Worm (Caenorhabditis elegans): ENCODE data around the gene K01A2.10.

K01A2.10 gene

ce11 chrII:323048-323776, at the start of gene K01A2.10:
TSS of gene K01A2.10 (minus strand) at chrII:323098.
- TF ChIP-seq sma-3 (GFP tag; optimal IDR thresholded peaks at IDR 0.05) (no peak), nhr-25 (tag; optimal IDR thresholded peaks at IDR 0.05) (peak; percentile 26), alr-1 (tag; optimal IDR thresholded peaks at IDR 0.05) (no peak), unc-62 (GFP tag; optimal IDR thresholded peaks at IDR 0.05) (no peak), nhr-11 (tag; optimal IDR thresholded peaks at IDR 0.05) (no peak), unc-55 (GFP tag; optimal IDR thresholded peaks at IDR 0.05) (peak; percentile 94), C34F6.9 (tag; optimal IDR thresholded peaks at IDR 0.05) (peak; percentile 78), lin-13 (GFP tag; optimal IDR thresholded peaks at IDR 0.05) (peak; percentile 30), fos-1 (tag; optimal IDR thresholded peaks at IDR 0.05) (peak; percentile 42), mab-5 (tag; optimal IDR thresholded peaks at IDR 0.05) (peak; percentile 36), R02D3.7 (tag; optimal IDR thresholded peaks at IDR 0.05) (no peak), F13H6.1 (tag; optimal IDR thresholded peaks at IDR 0.05) (peak; percentile 32), sma-9 (GFP tag; optimal IDR thresholded peaks at IDR 0.05) (peak; percentile 38), sma-9 (tag; optimal IDR thresholded peaks at IDR 0.05) (no peak), zag-1 (tag; optimal IDR thresholded peaks at IDR 0.05) (peak; percentile 73), nhr-129 (tag; optimal IDR thresholded peaks at IDR 0.05) (peak; percentile 88), nhr-23 (tag; optimal IDR thresholded peaks at IDR 0.05) (no peak), lin-11 (tag; optimal IDR thresholded peaks at IDR 0.05) (peak; percentile 29), mbf-1 (tag; optimal IDR thresholded peaks at IDR 0.05) (no peak), sem-4 (tag; optimal IDR thresholded peaks at IDR 0.05) (peak; percentile 68), elt-1 (tag; optimal IDR thresholded peaks at IDR 0.05) (no peak), ztf-4 (tag; optimal IDR thresholded peaks at IDR 0.05) (peak; percentile 14), egl-27 (tag; optimal IDR thresholded peaks at IDR 0.05) (peak; percentile 68), nhr-237 (tag; optimal IDR thresholded peaks at IDR 0.05) (no peak), ZK546.5 (tag; optimal IDR thresholded peaks at IDR 0.05) (no peak), Y55F3AM.14 (GFP tag; optimal IDR thresholded peaks at IDR 0.05) (no peak), elt-3 (tag; optimal IDR thresholded peaks at IDR 0.05) (no peak), ztf-1 (GFP tag; conservative IDR thresholded peaks at IDR 0.05) (no peak), nhr-21 (tag; optimal IDR thresholded peaks at IDR 0.05) (no peak), crh-2 (tag; optimal IDR thresholded peaks at IDR 0.05) (peak; percentile 46), nhr-6 (tag; optimal IDR thresholded peaks at IDR 0.05) (peak; percentile 26), lsy-2 (tag; optimal IDR thresholded peaks at IDR 0.05) (peak in 1 of 2 experiments; percentile 59)

- TF ChIP-seq unc-39 (tag; optimal IDR thresholded peaks at IDR 0.05) (no peak), ztf-11 (tag; optimal IDR thresholded peaks at IDR 0.05) (no peak), fos-1 (tag; optimal IDR thresholded peaks at IDR 0.05) (no peak), elt-1 (tag; optimal IDR thresholded peaks at IDR 0.05) (no peak), nhr-12 (tag; optimal IDR thresholded peaks at IDR 0.05) (no peak), ztf-1 (GFP tag; conservative IDR thresholded peaks at IDR 0.05) (no peak), nhr-23 (tag; optimal IDR thresholded peaks at IDR 0.05) (no peak), sma-3 (GFP tag; optimal IDR thresholded peaks at IDR 0.05) (no peak), lin-11 (tag; optimal IDR thresholded peaks at IDR 0.05) (no peak), nhr-6 (tag; optimal IDR thresholded peaks at IDR 0.05) (no peak), sma-9 (GFP tag; optimal IDR thresholded peaks at IDR 0.05) (no peak), sma-9 (tag; optimal IDR thresholded peaks at IDR 0.05) (no peak), skn-1 (tag; optimal IDR thresholded peaks at IDR 0.05) (no peak), crh-2 (tag; optimal IDR thresholded peaks at IDR 0.05) (no peak)
These were observed 49.3 kb upstream of the K01A2.10 start for ce11 chrII:372235-372634.

- TF ChIP-seq sma-9 (GFP tag; optimal IDR thresholded peaks at IDR 0.05): no peak
- TF ChIP-seq sma-9 (tag; optimal IDR thresholded peaks at IDR 0.05): no peak
These were observed 48.7 kb upstream of the K01A2.10 start for ce11 chrII:371549-371948.

- TF ChIP-seq nhr-12 (tag; optimal IDR thresholded peaks at IDR 0.05) (no peak), F13H6.1 (tag; optimal IDR thresholded peaks at IDR 0.05) (no peak), nhr-237 (tag; optimal IDR thresholded peaks at IDR 0.05) (no peak), mdl-1 (tag; optimal IDR thresholded peaks at IDR 0.05) (no peak), C34F6.9 (tag; optimal IDR thresholded peaks at IDR 0.05) (no peak), lin-11 (tag; optimal IDR thresholded peaks at IDR 0.05) (no peak), nhr-23 (tag; optimal IDR thresholded peaks at IDR 0.05) (no peak), elt-1 (tag; optimal IDR thresholded peaks at IDR 0.05) (no peak), fos-1 (tag; optimal IDR thresholded peaks at IDR 0.05) (no peak), blmp-1 (tag; optimal IDR thresholded peaks at IDR 0.05; ENCODE audit: insufficient read depth) (no peak), R02D3.7 (tag; optimal IDR thresholded peaks at IDR 0.05) (no peak), nhr-25 (tag; optimal IDR thresholded peaks at IDR 0.05) (no peak)
These were observed 47.5 kb upstream of the K01A2.10 start for ce11 chrII:370394-370793.
